Worm (Caenorhabditis elegans) whole organism, late embryonic: ENCODE measurements around the gene F10E9.3.

Source experiments
- C08G9.2 ChIP-seq: sonication (generic microtip); optimal IDR thresholded peaks from 2 replicates; lab custom pipeline; 2016; ENCODE audit warnings: mild to moderate bottlenecking, missing genetic modification characterization, moderate library complexity, missing compliant biosample characterization
- C38D4.7 ChIP-seq: fragments of 200-800 bp; sonication (Bioruptor generic); optimal IDR thresholded peaks from 2 replicates; lab custom pipeline; 2018; ENCODE audit warnings: mild to moderate bottlenecking, missing genetic modification characterization, moderate library complexity, missing compliant biosample characterization
- F13H6.1 ChIP-seq: sonication (generic microtip); optimal IDR thresholded peaks from 2 replicates; lab custom pipeline; 2016; ENCODE audit warnings: missing genetic modification characterization, missing compliant biosample characterization
- T23F11.4 ChIP-seq: fragments of 200-800 bp; sonication (Bioruptor generic); optimal IDR thresholded peaks from 2 replicates; lab custom pipeline; 2018; ENCODE audit warnings: mild to moderate bottlenecking, missing genetic modification characterization, missing compliant biosample characterization
- ahr-1 ChIP-seq: sonication (generic microtip); optimal IDR thresholded peaks from 2 replicates; lab custom pipeline; 2016; ENCODE audit warnings: missing genetic modification characterization, missing compliant biosample characterization
- ama-1 ChIP-seq: fragments of 150-350 bp; optimal IDR thresholded peaks from 2 replicates; lab custom pipeline; 2014
- ceh-14 ChIP-seq: sonication (generic microtip); optimal IDR thresholded peaks from 2 replicates; lab custom pipeline; 2016; ENCODE audit warnings: missing genotype, missing genetic modification characterization, missing compliant biosample characterization
- ceh-19 ChIP-seq: fragments of 200-800 bp; sonication (Bioruptor generic); optimal IDR thresholded peaks from 2 replicates; lab custom pipeline; 2018; ENCODE audit warnings: mild to moderate bottlenecking, missing genetic modification characterization, missing compliant biosample characterization
- ceh-24 ChIP-seq: sonication (generic microtip); optimal IDR thresholded peaks from 2 replicates; lab custom pipeline; 2016; ENCODE audit warnings: mild to moderate bottlenecking, missing genetic modification characterization, missing compliant biosample characterization
- ceh-31 ChIP-seq: sonication (generic microtip); optimal IDR thresholded peaks from 2 replicates; lab custom pipeline; 2016; ENCODE audit warnings: missing genetic modification characterization, missing compliant biosample characterization
- ceh-48 ChIP-seq: sonication (generic microtip); optimal IDR thresholded peaks from 2 replicates; lab custom pipeline; 2016; ENCODE audit warnings: missing genetic modification characterization, inconsistent platforms, missing compliant biosample characterization
- ceh-9 ChIP-seq: sonication (generic microtip); optimal IDR thresholded peaks from 2 replicates; lab custom pipeline; 2016; ENCODE audit warnings: mild to moderate bottlenecking, missing genetic modification characterization, inconsistent platforms, missing compliant biosample characterization
- dmd-4 ChIP-seq: sonication (generic microtip); optimal IDR thresholded peaks from 2 replicates; lab custom pipeline; 2016; ENCODE audit warnings: borderline replicate concordance, missing genetic modification characterization, missing compliant biosample characterization
- eyg-1 ChIP-seq: sonication (generic microtip); optimal IDR thresholded peaks from 2 replicates; lab custom pipeline; 2016; ENCODE audit warnings: missing genotype, missing genetic modification characterization, missing compliant biosample characterization
- fax-1 ChIP-seq: sonication (generic microtip); optimal IDR thresholded peaks from 2 replicates; lab custom pipeline; 2016; ENCODE audit warnings: missing genotype, missing genetic modification characterization, missing compliant biosample characterization
- fkh-10 ChIP-seq: fragments of 150-350 bp; optimal IDR thresholded peaks from 2 replicates; lab custom pipeline; 2014; ENCODE audit warnings: missing biosample characterization, missing genetic modification reagents, missing genetic modification characterization
- gmeb-2 ChIP-seq: sonication (generic microtip); optimal IDR thresholded peaks from 2 replicates; lab custom pipeline; 2016; ENCODE audit warnings: missing genetic modification characterization, inconsistent platforms, missing compliant biosample characterization
- hlh-13 ChIP-seq: fragments of 200-800 bp; sonication (Bioruptor generic); optimal IDR thresholded peaks from 2 replicates; lab custom pipeline; 2018; ENCODE audit warnings: mild to moderate bottlenecking, missing genetic modification characterization, missing compliant biosample characterization
- hlh-15 ChIP-seq: sonication (generic microtip); optimal IDR thresholded peaks from 2 replicates; lab custom pipeline; 2016; ENCODE audit warnings: missing genetic modification characterization, missing compliant biosample characterization
- hlh-8 ChIP-seq: sonication (generic microtip); optimal IDR thresholded peaks from 2 replicates; lab custom pipeline; 2016; ENCODE audit warnings: missing genotype, missing genetic modification characterization, missing compliant biosample characterization
- lim-6 ChIP-seq: sonication (generic microtip); optimal IDR thresholded peaks from 2 replicates; lab custom pipeline; 2016; ENCODE audit warnings: missing genetic modification characterization, missing compliant biosample characterization
- lin-11 ChIP-seq: fragments of 200-800 bp; sonication (Bioruptor generic); optimal IDR thresholded peaks from 2 replicates; lab custom pipeline; 2018; ENCODE audit warnings: mild to moderate bottlenecking, missing genetic modification characterization, missing compliant biosample characterization
- madf-2 ChIP-seq: sonication (generic microtip); optimal IDR thresholded peaks from 2 replicates; lab custom pipeline; 2017; ENCODE audit warnings: missing genetic modification characterization, missing compliant biosample characterization
- mec-3 ChIP-seq: sonication (generic microtip); optimal IDR thresholded peaks from 2 replicates; lab custom pipeline; 2016; ENCODE audit warnings: borderline replicate concordance, missing genetic modification characterization, missing compliant biosample characterization
- nfya-1 ChIP-seq: sonication (generic microtip); optimal IDR thresholded peaks from 2 replicates; lab custom pipeline; 2017; ENCODE audit warnings: missing genetic modification characterization, mild to moderate bottlenecking, missing compliant biosample characterization, antibody characterized with exemption, moderate library complexity
- nhr-232 ChIP-seq: sonication (generic microtip); optimal IDR thresholded peaks from 2 replicates; lab custom pipeline; 2016; ENCODE audit warnings: missing genetic modification characterization, missing compliant biosample characterization
- npax-4 ChIP-seq: sonication (generic microtip); optimal IDR thresholded peaks from 2 replicates; lab custom pipeline; 2016; ENCODE audit warnings: missing genetic modification characterization, missing compliant biosample characterization
- odd-2 ChIP-seq: sonication (generic microtip); optimal IDR thresholded peaks from 2 replicates; lab custom pipeline; 2017; ENCODE audit warnings: antibody characterized with exemption, mild to moderate bottlenecking, missing genetic modification characterization, missing compliant biosample characterization
- pag-3 ChIP-seq: sonication (generic microtip); optimal IDR thresholded peaks from 2 replicates; lab custom pipeline; 2016; ENCODE audit warnings: missing compliant biosample characterization, missing genetic modification characterization, borderline replicate concordance
- ref-2 ChIP-seq: sonication (generic microtip); optimal IDR thresholded peaks from 2 replicates; lab custom pipeline; 2016; ENCODE audit warnings: missing genetic modification characterization, missing compliant biosample characterization
- sdc-2 ChIP-seq: sonication (generic microtip); optimal IDR thresholded peaks from 2 replicates; lab custom pipeline; 2016; ENCODE audit warnings: missing genotype, missing genetic modification characterization, missing compliant biosample characterization
- sox-2 ChIP-seq: fragments of 200-800 bp; sonication (Bioruptor generic); IDR thresholded peaks from 2 replicates; pipeline ENCODE4 v1.3.6; 2022; ENCODE audit warnings: missing genetic modification reagents, missing genetic modification characterization, missing compliant biosample characterization
- sox-4 ChIP-seq: sonication (generic microtip); optimal IDR thresholded peaks from 2 replicates; lab custom pipeline; 2017; ENCODE audit warnings: mild to moderate bottlenecking, missing genetic modification characterization, inconsistent platforms, missing compliant biosample characterization
- tbx-7 ChIP-seq: sonication (generic microtip); optimal IDR thresholded peaks from 2 replicates; lab custom pipeline; 2016; ENCODE audit warnings: missing genotype, missing genetic modification characterization, missing compliant biosample characterization
- ttx-3 ChIP-seq: sonication (generic microtip); optimal IDR thresholded peaks from 2 replicates; lab custom pipeline; 2016; ENCODE audit warnings: missing genetic modification reagents, missing genetic modification characterization, missing compliant biosample characterization
- unc-3 ChIP-seq, 2 experiments: fragments of 200-800 bp in 1 of 2; sonication (Bioruptor generic) in 1 of 2; sonication (generic microtip) in 1 of 2; conservative IDR thresholded peaks in 1 of 2; optimal IDR thresholded peaks in 1 of 2; 2 replicates each; pipeline versions ENCODE4 v1.3.6 to Lab custom; 2016 to 2022; ENCODE audit warnings: missing compliant biosample characterization in 2 of 2, missing genetic modification characterization in 2 of 2, missing genetic modification reagents in 1 of 2
- unc-42 ChIP-seq: sonication (generic microtip); optimal IDR thresholded peaks from 2 replicates; lab custom pipeline; 2016; ENCODE audit warnings: missing genotype, missing genetic modification characterization, missing compliant biosample characterization
- unc-86 ChIP-seq: sonication (generic microtip); optimal IDR thresholded peaks from 2 replicates; lab custom pipeline; 2016; ENCODE audit warnings: missing genetic modification characterization, missing compliant biosample characterization

F10E9.3 gene

ce11 chrIII:8322645-8323213 is 11.9 kb downstream of the F10E9.3 start, which contains the start of gene F10E9.1:
TSS of gene F10E9.1 (plus strand) at chrIII:8323163.
- TF ChIP-seq eyg-1 (no peak), hlh-8 (no peak), sdc-2 (tag; lab: Kevin White, UChicago) (no peak), ttx-3 (tag; lab: Kevin White, UChicago) (no peak), lin-11 (tag; lab: Kevin White, UChicago) (no peak), C38D4.7 (GFP tag; lab: Kevin White, UChicago) (no peak)

- TF ChIP-seq ceh-14 (tag; lab: Kevin White, UChicago): no peak
- no peak for TF ChIP-seq gmeb-2 (tag; lab: Kevin White, UChicago)
- TF ChIP-seq ahr-1 (tag; lab: Kevin White, UChicago): no peak
- no peak for TF ChIP-seq unc-86
- TF ChIP-seq T23F11.4: no peak
- TF ChIP-seq ama-1: no peak
- no peak for TF ChIP-seq fax-1
- TF ChIP-seq sox-4 (tag; lab: Kevin White, UChicago): no peak
- TF ChIP-seq hlh-13 (GFP tag; lab: Kevin White, UChicago): no peak
- no peak for TF ChIP-seq C08G9.2 (tag; lab: Kevin White, UChicago)
- TF ChIP-seq odd-2 (tag; lab: Kevin White, UChicago): no peak
- no peak for TF ChIP-seq lim-6 (tag; lab: Kevin White, UChicago)
- no peak for TF ChIP-seq hlh-8
- no peak for TF ChIP-seq mec-3 (tag; lab: Kevin White, UChicago)
- TF ChIP-seq hlh-15 (tag; lab: Kevin White, UChicago): no peak
Measured at ce11 chrIII:8324412-8324811, 13.6 kb downstream of the F10E9.3 start, which contains the start of gene F10E9.12. TSS of gene F10E9.12 (plus strand) at chrIII:8324542.

ce11 chrIII:8325574-8326513 is 15.0 kb downstream of the F10E9.3 start, which contains the start of gene ZC262.13:
TSS of gene ZC262.13 (plus strand) at chrIII:8326214.
- TF ChIP-seq unc-42 (tag; lab: Kevin White, UChicago) (no peak), unc-3 (GFP tag; conservative IDR thresholded peaks at IDR 0.05; lab: Robert Waterston, UW) (no peak), unc-3 (tag; optimal IDR thresholded peaks at IDR 0.05; lab: Kevin White, UChicago) (no peak), hlh-13 (GFP tag; lab: Kevin White, UChicago) (no peak), fax-1 (no peak), pag-3 (tag; lab: Kevin White, UChicago) (no peak), ref-2 (tag; lab: Kevin White, UChicago) (no peak), C08G9.2 (tag; lab: Kevin White, UChicago) (no peak), ceh-48 (no peak), ceh-24 (tag; lab: Kevin White, UChicago) (no peak), ceh-31 (tag; lab: Kevin White, UChicago) (no peak), dmd-4 (no peak), madf-2 (tag; lab: Kevin White, UChicago) (no peak), sox-2 (GFP tag; lab: Robert Waterston, UW) (no peak), fkh-10 (no peak), hlh-8 (no peak)

- TF ChIP-seq lim-6 (tag; lab: Kevin White, UChicago) (no peak), tbx-7 (tag; lab: Kevin White, UChicago) (no peak), nhr-232 (tag; lab: Kevin White, UChicago) (no peak), ceh-19 (GFP tag; lab: Kevin White, UChicago) (no peak), npax-4 (no peak), ceh-9 (tag; lab: Kevin White, UChicago) (no peak), ttx-3 (tag; lab: Kevin White, UChicago) (no peak), nfya-1 (tag; lab: Kevin White, UChicago) (no peak), F13H6.1 (no peak), eyg-1 (no peak)
Measured at ce11 chrIII:8331211-8331610, 20.4 kb downstream of the F10E9.3 start, which contains the start of gene iglr-2. TSS of gene iglr-2 (minus strand) at chrIII:8331311.
